Fruit fly (Drosophila melanogaster): ENCODE data around the gene CG11790.

dm6 chr3R:25009745-25010446, 37.6 kb upstream of the CG11790 start:
- TF ChIP-seq psq (optimal IDR thresholded peaks at IDR 0.05) (no peak), Sin3A (optimal IDR thresholded peaks at IDR 0.05) (no peak), Myc (optimal IDR thresholded peaks at IDR 0.05) (no peak)

Measured in Kc167 (cell line).